Fruit fly (Drosophila melanogaster): ENCODE data around the gene Ugt303A1.
A peak's percentile ranks its signal among the peaks of the same experiment; 100 is the strongest.

Gene Ugt303A1

DNA sequence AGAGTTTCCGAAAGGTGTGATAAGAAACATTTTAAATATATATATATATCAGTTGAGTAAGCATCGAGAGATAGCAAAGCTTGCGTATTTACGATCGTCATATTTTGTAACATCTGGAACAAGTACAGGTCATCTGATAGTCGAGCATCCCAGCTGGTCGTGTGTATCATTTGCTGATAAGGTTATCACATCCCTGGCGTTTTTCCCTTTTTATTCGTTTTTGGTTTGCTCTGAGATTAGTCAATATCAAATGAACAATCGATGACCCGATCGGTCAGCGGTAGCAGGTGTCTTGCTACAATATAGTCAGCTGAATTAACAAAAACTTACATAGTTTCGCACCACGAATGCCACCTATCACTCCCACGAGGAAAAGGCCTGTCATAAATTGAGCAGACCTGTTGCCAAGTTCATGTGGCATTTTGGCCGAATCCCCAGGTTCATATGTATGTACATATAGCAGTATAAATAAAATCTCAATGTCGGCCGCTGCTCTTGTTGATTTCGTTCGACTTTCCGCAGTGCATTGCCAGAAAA is 25.6 kb downstream of the Ugt303A1 start (continued):
- TF ChIP-seq al (GFP tag; IDR thresholded peaks at IDR 0.05) (peak; percentile 64; the same call in 1 of the 2 replicates), NK7.1 (GFP tag; optimal IDR thresholded peaks at IDR 0.05) (peak; percentile 13), grau (tag; optimal IDR thresholded peaks at IDR 0.05) (peak; percentile 79), CG16815 (GFP tag; optimal IDR thresholded peaks at IDR 0.05) (peak; percentile 22), CG3407 (GFP tag; optimal IDR thresholded peaks at IDR 0.05) (peak; percentile 25), zfh1 (GFP tag; IDR thresholded peaks at IDR 0.05) (peak; percentile 58; the same call in 1 of the 3 replicates), CG6854 (GFP tag; optimal IDR thresholded peaks at IDR 0.05) (peak; percentile 26), CG6175 (GFP tag; IDR thresholded peaks at IDR 0.05) (0 out of 3 replicates have a peak, but pooled peaks have one; percentile 50), Adf1 (GFP tag; IDR thresholded peaks at IDR 0.05) (peak; percentile 34; the same call in 1 of the 2 replicates), Gug (GFP tag; IDR thresholded peaks at IDR 0.05) (peak; percentile 33; the same call in 1 of the 4 replicates), CG32772 (GFP tag; IDR thresholded peaks at IDR 0.05) (0 out of 2 replicates have a peak, but pooled peaks have one; percentile 32), ssp (GFP tag; IDR thresholded peaks at IDR 0.05) (peak; percentile 37; the same call in 1 of the 2 replicates), CkIIα-i1 (GFP tag; IDR thresholded peaks at IDR 0.05) (no peak), ems (GFP tag; optimal IDR thresholded peaks at IDR 0.05) (peak; percentile 15), onecut (GFP tag; IDR thresholded peaks at IDR 0.05) (no peak), CG34422 (GFP tag; IDR thresholded peaks at IDR 0.05) (0 out of 3 replicates have a peak, but pooled peaks have one; percentile 9), CG4424 (GFP tag; optimal IDR thresholded peaks at IDR 0.05) (peak; percentile 36), Xbp1 (GFP tag; optimal IDR thresholded peaks at IDR 0.05) (peak; percentile 63), CoRest (tag; optimal IDR thresholded peaks at IDR 0.05) (peak; percentile 62), CG7839 (tag; optimal IDR thresholded peaks at IDR 0.05) (peak; percentile 79), Dad (GFP tag; optimal IDR thresholded peaks at IDR 0.05) (no peak), dan (GFP tag; IDR thresholded peaks at IDR 0.05) (no peak), vvl (GFP tag; IDR thresholded peaks at IDR 0.05) (peak; percentile 68), CG11504 (tag; optimal IDR thresholded peaks at IDR 0.05) (peak; percentile 76), CG6654 (GFP tag; optimal IDR thresholded peaks at IDR 0.05) (peak; percentile 7), CG9215 (GFP tag; IDR thresholded peaks at IDR 0.05) (peak; percentile 41; the same call in 1 of the 2 replicates), CG2889 (GFP tag; IDR thresholded peaks at IDR 0.05) (no peak), sug (tag; optimal IDR thresholded peaks at IDR 0.05) (peak; percentile 74), Fer1 (GFP tag; optimal IDR thresholded peaks at IDR 0.05) (peak; percentile 46), Dip2 (GFP tag; IDR thresholded peaks at IDR 0.05) (no peak), CG3281 (GFP tag; optimal IDR thresholded peaks at IDR 0.05) (peak; percentile 63), CG34376 (GFP tag; optimal IDR thresholded peaks at IDR 0.05) (peak; percentile 49), seq (GFP tag; IDR thresholded peaks at IDR 0.05) (peak; percentile 48; the same call in 1 of the 2 replicates), CG32767 (GFP tag; IDR thresholded peaks at IDR 0.05) (peak; percentile 46; the same call in 1 of the 2 replicates), Dip3 (GFP tag; optimal IDR thresholded peaks at IDR 0.05) (peak; percentile 39), CG10274 (GFP tag; optimal IDR thresholded peaks at IDR 0.05) (peak; percentile 13), Six4 (GFP tag; optimal IDR thresholded peaks at IDR 0.05) (peak; percentile 25), row (GFP tag; IDR thresholded peaks at IDR 0.05) (peak; percentile 92), E2f2 (GFP tag; IDR thresholded peaks at IDR 0.05) (peak; percentile 19; the same call in 1 of the 2 replicates), nau (GFP tag; optimal IDR thresholded peaks at IDR 0.05) (peak; percentile 16), Ptx1 (GFP tag; IDR thresholded peaks at IDR 0.05) (peak; percentile 66), schlank (tag; optimal IDR thresholded peaks at IDR 0.05) (peak; percentile 4), YL-1 (GFP tag; optimal IDR thresholded peaks at IDR 0.05) (no peak), tio (GFP tag; optimal IDR thresholded peaks at IDR 0.05) (peak; percentile 55), MBD-R2 (GFP tag; IDR thresholded peaks at IDR 0.05) (no peak), Pdp1 (GFP tag; optimal IDR thresholded peaks at IDR 0.05) (peak in 1 of 2 experiments; percentile 66), Sox102F (GFP tag; optimal IDR thresholded peaks at IDR 0.05) (peak; percentile 71), phol (tag; optimal IDR thresholded peaks at IDR 0.05) (peak; percentile 53), sd (tag; optimal IDR thresholded peaks at IDR 0.05) (peak; percentile 69), BtbVII (GFP tag; optimal IDR thresholded peaks at IDR 0.05) (peak; percentile 9)
